Worm (Caenorhabditis elegans) whole organism, late embryonic: ENCODE measurements around the gene Y43F8B.2.

Experiments used
- C08G9.2 ChIP-seq: sonication (generic microtip); optimal IDR thresholded peaks from 2 replicates; lab custom pipeline; 2016; ENCODE audit warnings: mild to moderate bottlenecking, missing genetic modification characterization, moderate library complexity, missing compliant biosample characterization
- C38D4.7 ChIP-seq: fragments of 200-800 bp; sonication (Bioruptor generic); optimal IDR thresholded peaks from 2 replicates; lab custom pipeline; 2018; ENCODE audit warnings: mild to moderate bottlenecking, missing genetic modification characterization, moderate library complexity, missing compliant biosample characterization
- K02D7.2 ChIP-seq: sonication (generic microtip); optimal IDR thresholded peaks from 2 replicates; lab custom pipeline; 2017; ENCODE audit warnings: mild to moderate bottlenecking, missing genetic modification characterization, missing compliant biosample characterization
- K09A11.1 ChIP-seq: sonication (generic microtip); optimal IDR thresholded peaks from 2 replicates; lab custom pipeline; 2017; ENCODE audit warnings: antibody characterized with exemption, mild to moderate bottlenecking, missing genetic modification characterization, missing compliant biosample characterization; ENCODE audit not compliant: insufficient read depth
- ceh-14 ChIP-seq: sonication (generic microtip); optimal IDR thresholded peaks from 2 replicates; lab custom pipeline; 2016; ENCODE audit warnings: missing genotype, missing genetic modification characterization, missing compliant biosample characterization
- ceh-24 ChIP-seq: sonication (generic microtip); optimal IDR thresholded peaks from 2 replicates; lab custom pipeline; 2016; ENCODE audit warnings: mild to moderate bottlenecking, missing genetic modification characterization, missing compliant biosample characterization
- ceh-30 ChIP-seq: fragments of 150-350 bp; optimal IDR thresholded peaks from 2 replicates; lab custom pipeline; 2014; ENCODE audit warnings: missing biosample characterization, missing genetic modification characterization
- ceh-9 ChIP-seq: sonication (generic microtip); optimal IDR thresholded peaks from 2 replicates; lab custom pipeline; 2016; ENCODE audit warnings: mild to moderate bottlenecking, missing genetic modification characterization, inconsistent platforms, missing compliant biosample characterization
- dmd-4 ChIP-seq: sonication (generic microtip); optimal IDR thresholded peaks from 2 replicates; lab custom pipeline; 2016; ENCODE audit warnings: borderline replicate concordance, missing genetic modification characterization, missing compliant biosample characterization
- dve-1 ChIP-seq: sonication (generic microtip); optimal IDR thresholded peaks from 2 replicates; lab custom pipeline; 2017; ENCODE audit warnings: antibody characterized with exemption, mild to moderate bottlenecking, missing genetic modification characterization, missing compliant biosample characterization
- elt-2 ChIP-seq: sonication (generic microtip); optimal IDR thresholded peaks from 2 replicates; lab custom pipeline; 2016; ENCODE audit warnings: missing genetic modification reagents, missing genetic modification characterization, missing compliant biosample characterization
- elt-4 ChIP-seq: sonication (generic microtip); optimal IDR thresholded peaks from 2 replicates; lab custom pipeline; 2016; ENCODE audit warnings: missing genetic modification characterization, missing compliant biosample characterization
- eyg-1 ChIP-seq: sonication (generic microtip); optimal IDR thresholded peaks from 2 replicates; lab custom pipeline; 2016; ENCODE audit warnings: missing genotype, missing genetic modification characterization, missing compliant biosample characterization
- fax-1 ChIP-seq: sonication (generic microtip); optimal IDR thresholded peaks from 2 replicates; lab custom pipeline; 2016; ENCODE audit warnings: missing genotype, missing genetic modification characterization, missing compliant biosample characterization
- fkh-10 ChIP-seq: fragments of 150-350 bp; optimal IDR thresholded peaks from 2 replicates; lab custom pipeline; 2014; ENCODE audit warnings: missing biosample characterization, missing genetic modification reagents, missing genetic modification characterization
- hlh-13 ChIP-seq: fragments of 200-800 bp; sonication (Bioruptor generic); optimal IDR thresholded peaks from 2 replicates; lab custom pipeline; 2018; ENCODE audit warnings: mild to moderate bottlenecking, missing genetic modification characterization, missing compliant biosample characterization
- hlh-15 ChIP-seq: sonication (generic microtip); optimal IDR thresholded peaks from 2 replicates; lab custom pipeline; 2016; ENCODE audit warnings: missing genetic modification characterization, missing compliant biosample characterization
- hlh-6 ChIP-seq: sonication (generic microtip); optimal IDR thresholded peaks from 2 replicates; lab custom pipeline; 2016; ENCODE audit warnings: missing genotype, missing genetic modification characterization, missing compliant biosample characterization
- hlh-8 ChIP-seq: sonication (generic microtip); optimal IDR thresholded peaks from 2 replicates; lab custom pipeline; 2016; ENCODE audit warnings: missing genotype, missing genetic modification characterization, missing compliant biosample characterization
- madf-2 ChIP-seq: sonication (generic microtip); optimal IDR thresholded peaks from 2 replicates; lab custom pipeline; 2017; ENCODE audit warnings: missing genetic modification characterization, missing compliant biosample characterization
- mec-3 ChIP-seq: sonication (generic microtip); optimal IDR thresholded peaks from 2 replicates; lab custom pipeline; 2016; ENCODE audit warnings: borderline replicate concordance, missing genetic modification characterization, missing compliant biosample characterization
- nfya-1 ChIP-seq: sonication (generic microtip); optimal IDR thresholded peaks from 2 replicates; lab custom pipeline; 2017; ENCODE audit warnings: missing genetic modification characterization, mild to moderate bottlenecking, missing compliant biosample characterization, antibody characterized with exemption, moderate library complexity
- nhr-232 ChIP-seq: sonication (generic microtip); optimal IDR thresholded peaks from 2 replicates; lab custom pipeline; 2016; ENCODE audit warnings: missing genetic modification characterization, missing compliant biosample characterization
- npax-4 ChIP-seq: sonication (generic microtip); optimal IDR thresholded peaks from 2 replicates; lab custom pipeline; 2016; ENCODE audit warnings: missing genetic modification characterization, missing compliant biosample characterization
- pag-3 ChIP-seq: sonication (generic microtip); optimal IDR thresholded peaks from 2 replicates; lab custom pipeline; 2016; ENCODE audit warnings: missing compliant biosample characterization, missing genetic modification characterization, borderline replicate concordance
- pat-9 ChIP-seq: fragments of 200-800 bp; sonication (Bioruptor generic); optimal IDR thresholded peaks from 2 replicates; lab custom pipeline; 2018; ENCODE audit warnings: mild to moderate bottlenecking, missing genetic modification characterization, moderate library complexity, missing compliant biosample characterization
- pha-2 ChIP-seq: sonication (generic microtip); optimal IDR thresholded peaks from 2 replicates; lab custom pipeline; 2017; ENCODE audit warnings: mild to moderate bottlenecking, missing genetic modification characterization, missing compliant biosample characterization
- pqm-1 ChIP-seq: sonication (generic microtip); optimal IDR thresholded peaks from 2 replicates; lab custom pipeline; 2016; ENCODE audit warnings: missing genetic modification characterization, missing compliant biosample characterization
- pros-1 ChIP-seq: fragments of 150-350 bp; optimal IDR thresholded peaks from 2 replicates; lab custom pipeline; 2014; ENCODE audit warnings: missing biosample characterization, missing genetic modification reagents, missing genetic modification characterization
- sox-2 ChIP-seq: fragments of 200-800 bp; sonication (Bioruptor generic); IDR thresholded peaks from 2 replicates; pipeline ENCODE4 v1.3.6; 2022; ENCODE audit warnings: missing genetic modification reagents, missing genetic modification characterization, missing compliant biosample characterization
- sox-4 ChIP-seq: sonication (generic microtip); optimal IDR thresholded peaks from 2 replicates; lab custom pipeline; 2017; ENCODE audit warnings: mild to moderate bottlenecking, missing genetic modification characterization, inconsistent platforms, missing compliant biosample characterization
- syd-9 ChIP-seq: sonication (generic microtip); optimal IDR thresholded peaks from 2 replicates; lab custom pipeline; 2016; ENCODE audit warnings: mild to moderate bottlenecking, missing genetic modification characterization, moderate library complexity, missing compliant biosample characterization
- tbx-2 ChIP-seq: sonication (generic microtip); optimal IDR thresholded peaks from 2 replicates; lab custom pipeline; 2016; ENCODE audit warnings: missing genetic modification characterization, missing compliant biosample characterization
- tbx-7 ChIP-seq: sonication (generic microtip); optimal IDR thresholded peaks from 2 replicates; lab custom pipeline; 2016; ENCODE audit warnings: missing genotype, missing genetic modification characterization, missing compliant biosample characterization
- unc-42 ChIP-seq: sonication (generic microtip); optimal IDR thresholded peaks from 2 replicates; lab custom pipeline; 2016; ENCODE audit warnings: missing genotype, missing genetic modification characterization, missing compliant biosample characterization
- unc-55 ChIP-seq: sonication (generic microtip); optimal IDR thresholded peaks from 2 replicates; lab custom pipeline; 2017; ENCODE audit warnings: missing biosample characterization, missing genetic modification reagents, missing genetic modification characterization
- unc-86 ChIP-seq: sonication (generic microtip); optimal IDR thresholded peaks from 2 replicates; lab custom pipeline; 2016; ENCODE audit warnings: missing genetic modification characterization, missing compliant biosample characterization
- zip-5 ChIP-seq: sonication (generic microtip); optimal IDR thresholded peaks from 2 replicates; lab custom pipeline; 2016; ENCODE audit warnings: missing genetic modification characterization, missing compliant biosample characterization

The Y43F8B.2 gene

ce11 chrV:19533010-19533409 lies at the start of gene Y43F8B.2:
Gene Y43F8B.2, minus strand, starts transcription at chrV:19533110.
- TF ChIP-seq K02D7.2 (tag; lab: Kevin White, UChicago) (no peak), elt-4 (no peak), ceh-24 (tag; lab: Kevin White, UChicago) (no peak), npax-4 (tag; lab: Kevin White, UChicago) (no peak), mec-3 (tag; lab: Kevin White, UChicago) (no peak), dmd-4 (tag; lab: Kevin White, UChicago) (no peak), unc-86 (tag; lab: Kevin White, UChicago) (no peak), C08G9.2 (tag; lab: Kevin White, UChicago) (no peak), fkh-10 (GFP tag; lab: Kevin White, UChicago) (no peak), eyg-1 (no peak), nhr-232 (no peak)
- TF ChIP-seq, all 69 proteins: peak for 0

ce11 chrV:19582256-19582655 lies 49.3 kb upstream of the Y43F8B.2 start:
- no peak for TF ChIP-seq unc-55 (GFP tag; lab: Kevin White, UChicago)
- TF ChIP-seq K02D7.2 (tag; lab: Kevin White, UChicago): no peak
- no peak for TF ChIP-seq fax-1
- no peak for TF ChIP-seq C08G9.2 (tag; lab: Kevin White, UChicago)
- TF ChIP-seq dve-1 (tag; lab: Kevin White, UChicago): no peak
- TF ChIP-seq tbx-7 (tag; lab: Kevin White, UChicago): no peak
- no peak for TF ChIP-seq hlh-15
- TF ChIP-seq K09A11.1 (tag; lab: Kevin White, UChicago): no peak
- no peak for TF ChIP-seq mec-3 (tag; lab: Kevin White, UChicago)
- no peak for TF ChIP-seq C38D4.7 (GFP tag; lab: Kevin White, UChicago)
- no peak for TF ChIP-seq madf-2 (tag; lab: Kevin White, UChicago)
- TF ChIP-seq tbx-2: no peak
- TF ChIP-seq pha-2 (tag; lab: Kevin White, UChicago): no peak
- TF ChIP-seq nfya-1 (tag; lab: Kevin White, UChicago): no peak
- no peak for TF ChIP-seq pag-3 (tag; lab: Kevin White, UChicago)
- TF ChIP-seq fkh-10 (GFP tag; lab: Kevin White, UChicago): no peak

ce11 chrV:19579509-19579908 lies 46.6 kb upstream of the Y43F8B.2 start:
- TF ChIP-seq mec-3 (tag; lab: Kevin White, UChicago) (no peak), ceh-9 (no peak), elt-2 (tag; lab: Kevin White, UChicago) (no peak), sox-4 (no peak), unc-42 (tag; lab: Kevin White, UChicago) (no peak), tbx-7 (tag; lab: Kevin White, UChicago) (no peak), syd-9 (tag; lab: Kevin White, UChicago) (no peak), C38D4.7 (GFP tag; lab: Kevin White, UChicago) (no peak)

DNA sequence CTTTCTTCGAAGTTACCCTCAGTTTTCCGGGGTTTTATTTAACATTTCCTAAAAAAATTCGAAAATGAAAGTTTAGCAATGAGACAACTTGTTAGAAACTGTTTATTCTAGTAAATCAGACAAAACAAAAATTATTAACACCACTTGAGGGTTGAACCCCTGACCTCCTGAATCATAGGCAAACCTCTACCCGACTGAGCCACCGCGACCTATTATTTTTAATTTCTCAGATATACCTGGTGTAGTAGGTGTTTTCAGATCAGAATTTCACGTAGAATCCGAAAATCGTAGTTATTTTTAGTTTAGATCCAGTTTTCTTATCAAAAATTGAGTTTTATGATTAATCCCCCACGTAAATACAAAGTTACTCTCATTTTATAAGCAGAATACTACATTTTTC lies 37.2 kb upstream of the Y43F8B.2 start:
- TF ChIP-seq nhr-232 (no peak), unc-86 (tag; lab: Kevin White, UChicago) (no peak)
- TF ChIP-seq, all 69 proteins: peak for 0

DNA sequence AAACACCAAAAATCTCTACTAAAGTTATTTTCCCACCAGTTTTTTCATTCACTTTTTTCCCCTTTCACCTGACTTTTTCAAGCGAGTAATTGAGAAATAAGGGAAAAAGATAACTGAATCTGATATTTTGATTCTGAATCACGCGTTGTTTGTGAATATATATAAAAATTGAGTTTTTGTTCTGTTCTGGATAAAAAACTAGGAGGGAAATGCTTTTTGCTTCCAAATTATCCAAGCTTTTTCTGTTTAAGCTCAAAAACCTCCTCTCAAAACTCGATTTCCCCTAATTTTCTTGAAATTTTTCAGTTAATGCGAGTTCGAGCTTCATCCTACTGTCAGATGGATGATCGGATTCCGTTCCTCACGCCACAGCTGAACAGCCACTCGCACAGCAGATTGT lies 32.2 kb upstream of the Y43F8B.2 start, which contains the start of gene kcnl-1:
Gene kcnl-1 (plus strand): TSS at position 301 of the 400 bp plus-strand sequence.
- no peak for TF ChIP-seq ceh-14 (tag; lab: Kevin White, UChicago)
- TF ChIP-seq pros-1 (tag; lab: Kevin White, UChicago): no peak
- TF ChIP-seq ceh-30 (tag; lab: Kevin White, UChicago): no peak
- TF ChIP-seq hlh-13 (GFP tag; lab: Kevin White, UChicago): no peak
- TF ChIP-seq hlh-6 (tag; lab: Kevin White, UChicago): no peak
- TF ChIP-seq sox-4: no peak
- no peak for TF ChIP-seq pag-3 (tag; lab: Kevin White, UChicago)
- TF ChIP-seq C38D4.7 (GFP tag; lab: Kevin White, UChicago): no peak
- TF ChIP-seq zip-5 (tag; lab: Kevin White, UChicago): no peak
- TF ChIP-seq nhr-232: no peak
- no peak for TF ChIP-seq elt-2 (tag; lab: Kevin White, UChicago)
- no peak for TF ChIP-seq unc-42 (tag; lab: Kevin White, UChicago)
- TF ChIP-seq hlh-8 (tag; lab: Kevin White, UChicago): no peak
- TF ChIP-seq pat-9 (tag; lab: Kevin White, UChicago): no peak
- TF ChIP-seq pqm-1 (tag; lab: Kevin White, UChicago): no peak
- TF ChIP-seq sox-2 (GFP tag; lab: Robert Waterston, UW): no peak
- TF ChIP-seq npax-4 (tag; lab: Kevin White, UChicago): no peak
